Fruit fly (Drosophila melanogaster) whole organism, adult: ENCODE data around the gene PolA2.

ENCODE experiments used
- CG11617 ChIP-seq: fragments of 200-800 bp; sonication (Bioruptor generic); optimal IDR thresholded peaks from 2 replicates; lab custom pipeline; 2017; ENCODE audit warnings: mild to moderate bottlenecking, missing biosample characterization, missing genetic modification reagents, missing genetic modification characterization
- CG12768 ChIP-seq: fragments of 200-800 bp; sonication (Bioruptor generic); optimal IDR thresholded peaks from 2 replicates; lab custom pipeline; 2017; ENCODE audit warnings: missing biosample characterization, missing genetic modification characterization, mild to moderate bottlenecking, moderate library complexity, missing genetic modification reagents
- CG14711 ChIP-seq: fragments of 200-800 bp; sonication (Bioruptor generic); optimal IDR thresholded peaks from 2 replicates; lab custom pipeline; 2018; ENCODE audit warnings: missing biosample characterization, mild to moderate bottlenecking, missing genetic modification characterization, moderate library complexity
- CG1620 ChIP-seq: fragments of 200-800 bp; sonication (Bioruptor generic); optimal IDR thresholded peaks from 2 replicates; lab custom pipeline; 2016; ENCODE audit warnings: missing biosample characterization, missing genetic modification characterization
- CG33017 ChIP-seq: fragments of 200-800 bp; sonication (Bioruptor generic); optimal IDR thresholded peaks from 2 replicates; lab custom pipeline; 2018; ENCODE audit warnings: missing biosample characterization, mild to moderate bottlenecking, missing genetic modification characterization, moderate library complexity
- CG5204 ChIP-seq: fragments of 200-800 bp; sonication (Bioruptor generic); optimal IDR thresholded peaks from 2 replicates; lab custom pipeline; 2016; ENCODE audit warnings: missing biosample characterization, missing genetic modification characterization
- CG7045 ChIP-seq: fragments of 200-800 bp; sonication (Bioruptor generic); optimal IDR thresholded peaks from 2 replicates; lab custom pipeline; 2017; ENCODE audit warnings: missing biosample characterization, mild to moderate bottlenecking, missing genetic modification characterization
- CG7101 ChIP-seq: fragments of 200-800 bp; sonication (Bioruptor generic); optimal IDR thresholded peaks from 2 replicates; lab custom pipeline; 2018; ENCODE audit warnings: missing biosample characterization, mild to moderate bottlenecking, missing genetic modification characterization, moderate library complexity
- Clk ChIP-seq: fragments of 200-800 bp; sonication (Bioruptor generic); optimal IDR thresholded peaks from 2 replicates; lab custom pipeline; 2017; ENCODE audit warnings: missing biosample characterization, missing genetic modification characterization
- Crg-1 ChIP-seq: fragments of 200-800 bp; sonication (Bioruptor generic); optimal IDR thresholded peaks from 2 replicates; lab custom pipeline; 2016; ENCODE audit warnings: missing biosample characterization, missing genetic modification characterization
- Hr96 ChIP-seq: fragments of 200-800 bp; sonication (Bioruptor generic); optimal IDR thresholded peaks from 2 replicates; lab custom pipeline; 2016; ENCODE audit warnings: missing biosample characterization, missing genetic modification characterization
- Mnt ChIP-seq: fragments of 200-800 bp; sonication (Bioruptor generic); optimal IDR thresholded peaks from 2 replicates; lab custom pipeline; 2016; ENCODE audit warnings: missing biosample characterization, mild to moderate bottlenecking, missing genetic modification characterization
- bab1 ChIP-seq: fragments of 200-800 bp; sonication (Bioruptor generic); optimal IDR thresholded peaks from 3 replicates; lab custom pipeline; 2019; ENCODE audit warnings: missing biosample characterization, mild to moderate bottlenecking, missing genetic modification characterization, moderate library complexity
- cic ChIP-seq: fragments of 200-800 bp; sonication (Bioruptor generic); optimal IDR thresholded peaks from 2 replicates; lab custom pipeline; 2017; ENCODE audit warnings: missing biosample characterization, mild to moderate bottlenecking, missing genetic modification characterization, moderate library complexity
- cnc ChIP-seq, 2 experiments: fragments of >200 bp; optimal IDR thresholded peaks; 2 replicates each; lab custom pipeline; 2017
- kay ChIP-seq: fragments of 200-800 bp; sonication (Bioruptor generic); peaks from one replicate; lab custom pipeline; 2016; ENCODE audit warnings: missing biosample characterization, missing genetic modification characterization, borderline replicate concordance
- ovo ChIP-seq: fragments of 200-800 bp; sonication (Bioruptor generic); optimal IDR thresholded peaks from 2 replicates; lab custom pipeline; 2016; ENCODE audit warnings: missing biosample characterization, missing genetic modification characterization
- pad ChIP-seq: fragments of 200-800 bp; sonication (Bioruptor generic); optimal IDR thresholded peaks from 3 replicates; lab custom pipeline; 2017; ENCODE audit warnings: missing biosample characterization, missing genetic modification characterization, mild to moderate bottlenecking, moderate library complexity, missing genetic modification reagents
- tj ChIP-seq: fragments of 200-800 bp; sonication (Bioruptor generic); optimal IDR thresholded peaks from 3 replicates; lab custom pipeline; 2017; ENCODE audit warnings: missing biosample characterization, mild to moderate bottlenecking, missing genetic modification characterization, moderate library complexity
- toe ChIP-seq: fragments of 200-800 bp; sonication (Bioruptor generic); optimal IDR thresholded peaks from 2 replicates; lab custom pipeline; 2016; ENCODE audit warnings: missing biosample characterization, missing genetic modification characterization

Gene PolA2

DNA sequence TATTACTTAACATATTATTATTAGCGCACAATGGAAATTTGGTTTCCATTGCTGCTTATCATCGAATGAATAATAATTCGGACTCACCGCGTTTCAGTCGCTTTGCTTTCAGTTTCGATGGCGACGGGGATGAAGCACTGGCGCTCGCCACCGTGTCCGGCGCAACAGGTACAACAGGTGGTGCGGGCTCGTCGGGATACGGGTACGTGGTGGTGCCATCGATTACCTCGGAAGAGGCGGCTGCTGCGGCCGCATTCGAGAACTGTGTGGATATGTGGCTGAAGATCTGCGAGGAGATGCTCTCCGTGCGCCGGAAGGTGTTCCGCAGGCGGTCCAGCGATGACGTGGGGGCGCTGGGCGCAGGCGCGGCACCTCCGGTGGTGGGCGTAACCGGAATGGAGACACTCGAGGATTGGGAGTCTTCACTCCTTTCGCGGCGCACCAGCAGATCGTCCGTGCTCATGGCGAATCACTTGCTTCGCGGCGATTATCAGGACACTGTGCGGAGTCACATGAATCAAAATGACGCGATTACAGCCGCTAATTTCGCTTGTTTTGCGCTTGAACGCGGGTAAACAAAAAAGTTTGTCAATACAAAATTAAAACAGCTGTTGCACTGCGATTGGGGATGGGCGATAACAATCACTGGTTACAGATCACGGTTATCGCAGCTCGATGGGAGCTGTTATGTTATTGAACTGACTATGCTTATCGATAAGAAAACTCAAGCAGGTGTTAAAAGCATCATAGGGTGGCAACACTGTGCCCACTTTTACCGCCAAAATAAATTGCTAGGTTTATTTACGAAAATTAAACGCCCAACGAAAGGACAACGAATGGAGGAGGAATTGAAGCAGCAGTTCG, at the start of gene PolA2, which contains the start of gene CG31064:
Gene PolA2 (plus strand): TSS at position 726 of the 864 bp plus-strand sequence.
Gene CG31064 (minus strand): TSS at position 648 of the 864 bp plus-strand sequence.
- TF ChIP-seq tj (GFP tag; lab: Kevin White, UChicago) (no peak), CG33017 (tag; lab: Kevin White, UChicago) (no peak), Clk (no peak), CG7101 (tag; lab: Kevin White, UChicago) (no peak), Hr96 (GFP tag; lab: Kevin White, UChicago) (no peak), bab1 (GFP tag; lab: Kevin White, UChicago) (peak; percentile 24), CG11617 (GFP tag; lab: Kevin White, UChicago) (no peak), CG7045 (GFP tag; lab: Kevin White, UChicago) (no peak), CG14711 (tag; lab: Kevin White, UChicago) (peak; percentile 55), ovo (no peak), Mnt (GFP tag; lab: Kevin White, UChicago) (peak; percentile 34), cnc (optimal IDR thresholded peaks at IDR 0.05; lab: Kevin White, UChicago) (no peak), pad (GFP tag; lab: Kevin White, UChicago) (peak; percentile 5), CG12768 (GFP tag; lab: Kevin White, UChicago) (no peak), toe (no peak), cic (peak; percentile 6), Crg-1 (GFP tag; lab: Kevin White, UChicago) (peak; percentile 38), kay (GFP tag; lab: Kevin White, UChicago) (no peak), CG5204 (GFP tag; lab: Kevin White, UChicago) (no peak), CG1620 (GFP tag; lab: Kevin White, UChicago) (peak; percentile 30)

- TF ChIP-seq tj (GFP tag; lab: Kevin White, UChicago) (no peak), pad (GFP tag; lab: Kevin White, UChicago) (no peak), cnc (optimal IDR thresholded peaks at IDR 0.05; lab: Kevin White, UChicago) (no peak), CG33017 (tag; lab: Kevin White, UChicago) (no peak), CG7101 (tag; lab: Kevin White, UChicago) (no peak), CG11617 (GFP tag; lab: Kevin White, UChicago) (no peak), CG12768 (GFP tag; lab: Kevin White, UChicago) (no peak), toe (no peak), cic (no peak), Hr96 (GFP tag; lab: Kevin White, UChicago) (no peak), CG14711 (tag; lab: Kevin White, UChicago) (no peak), CG7045 (GFP tag; lab: Kevin White, UChicago) (no peak), Clk (no peak), CG5204 (GFP tag; lab: Kevin White, UChicago) (no peak), Crg-1 (GFP tag; lab: Kevin White, UChicago) (no peak), ovo (no peak), Mnt (GFP tag; lab: Kevin White, UChicago) (no peak), CG1620 (GFP tag; lab: Kevin White, UChicago) (no peak), bab1 (GFP tag; lab: Kevin White, UChicago) (no peak), kay (GFP tag; lab: Kevin White, UChicago) (no peak)
These were observed 45.9 kb upstream of the PolA2 start for dm6 chr3R:27193079-27193478.

DNA sequence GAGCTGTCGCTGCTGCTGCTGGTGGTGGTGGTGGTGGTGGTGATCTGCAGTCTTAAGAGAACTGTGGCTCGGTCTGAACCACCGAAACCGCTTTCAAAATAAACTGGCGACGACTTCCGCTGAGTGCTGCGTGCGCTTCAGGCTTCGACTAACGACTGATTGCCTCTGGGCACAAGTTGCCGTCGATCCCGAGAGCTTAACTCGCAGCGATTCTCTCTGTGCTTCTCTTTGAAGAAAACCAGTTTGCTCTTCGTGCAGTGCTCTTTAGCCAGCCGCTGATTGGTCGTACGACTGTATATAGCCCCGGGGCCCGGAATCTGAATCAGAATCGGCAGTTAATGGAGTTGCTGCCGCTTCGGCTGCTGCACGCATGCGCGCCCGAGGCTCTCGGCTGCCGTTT, 44.9 kb upstream of the PolA2 start, which contains the start of gene Ser:
Gene Ser (minus strand): TSS at position 162 of the 400 bp plus-strand sequence.
- TF ChIP-seq cic, result no peak
- no peak for TF ChIP-seq Crg-1 (GFP tag; lab: Kevin White, UChicago)
- TF ChIP-seq Hr96 (GFP tag; lab: Kevin White, UChicago), result no peak
- no peak for TF ChIP-seq CG12768 (GFP tag; lab: Kevin White, UChicago)
- no peak for TF ChIP-seq CG14711 (tag; lab: Kevin White, UChicago)
- no peak for TF ChIP-seq toe
- TF ChIP-seq CG7045 (GFP tag; lab: Kevin White, UChicago), result no peak
- TF ChIP-seq pad (GFP tag; lab: Kevin White, UChicago), result no peak
- no peak for TF ChIP-seq bab1 (GFP tag; lab: Kevin White, UChicago)
- no peak for TF ChIP-seq cnc (optimal IDR thresholded peaks at IDR 0.05; lab: Kevin White, UChicago)
- no peak for TF ChIP-seq CG11617 (GFP tag; lab: Kevin White, UChicago)
- no peak for TF ChIP-seq kay (GFP tag; lab: Kevin White, UChicago)

dm6 chr3R:27196866-27197265, 42.1 kb upstream of the PolA2 start:
- TF ChIP-seq pad (GFP tag; lab: Kevin White, UChicago) (no peak), CG12768 (GFP tag; lab: Kevin White, UChicago) (no peak), CG14711 (tag; lab: Kevin White, UChicago) (no peak), kay (GFP tag; lab: Kevin White, UChicago) (no peak), Mnt (GFP tag; lab: Kevin White, UChicago) (no peak)

DNA sequence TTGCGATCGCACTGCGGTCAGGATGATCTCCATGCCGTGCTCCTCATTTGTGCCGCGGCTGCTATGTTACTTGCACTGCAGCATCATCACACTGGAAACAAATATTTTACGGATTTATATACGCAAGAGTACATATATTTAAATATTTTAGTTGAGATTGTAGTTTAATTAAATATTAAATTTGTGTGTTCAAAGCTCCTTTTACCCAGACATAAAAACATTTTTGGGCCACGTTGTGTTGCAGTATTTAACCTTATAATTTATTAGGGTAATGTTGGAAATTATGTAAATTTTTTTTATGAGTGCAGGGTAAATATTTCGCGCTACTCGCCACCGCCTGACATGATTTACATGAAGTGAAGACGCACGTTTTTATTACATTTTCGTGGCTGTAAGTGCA, 41.4 kb upstream of the PolA2 start:
- TF ChIP-seq cic, result no peak
